Worm (Caenorhabditis elegans) whole organism, L4/young adult: ENCODE measurements around the gene Y67A10A.3.

ENCODE experiments used
- W03F9.2 ChIP-seq: fragments of 150-350 bp; optimal IDR thresholded peaks from 2 replicates; lab custom pipeline; 2014; ENCODE audit warnings: missing biosample characterization, missing genetic modification characterization
- dao-5 ChIP-seq: sonication (generic microtip); optimal IDR thresholded peaks from 2 replicates; lab custom pipeline; 2016; ENCODE audit warnings: missing genotype, missing genetic modification characterization, moderate library complexity, missing compliant biosample characterization
- him-1 ChIP-seq: sonication (generic microtip); optimal IDR thresholded peaks from 2 replicates; lab custom pipeline; 2016; ENCODE audit warnings: missing genotype, missing genetic modification reagents, missing genetic modification characterization, missing compliant biosample characterization

ce11 chrIV:14291601-14292000, 42.7 kb downstream of the Y67A10A.3 start, which contains the start of gene Y64G10A.7:
- TF ChIP-seq W03F9.2 (tag; lab: Kevin White, UChicago) (no peak), dao-5 (tag; lab: Kevin White, UChicago) (no peak), him-1 (tag; lab: Kevin White, UChicago) (no peak)
